Fruit fly (Drosophila melanogaster) whole organism, embryonic: Measurements from ENCODE around the gene CG15043.
A peak's percentile ranks its signal among the peaks of the same experiment; 100 is the strongest.

Experiments
- B-H1 ChIP-seq: fragments of 200-800 bp; sonication (Bioruptor generic); IDR thresholded peaks from 3 replicates; pipeline ENCODE4 v1.3.6; 2022; ENCODE audit warnings: missing biosample characterization, missing genetic modification characterization
- CG10274 ChIP-seq: fragments of 200-800 bp; sonication (Bioruptor generic); optimal IDR thresholded peaks from 3 replicates; lab custom pipeline; 2017; ENCODE audit warnings: missing biosample characterization, mild to moderate bottlenecking, missing genetic modification characterization
- CG10565 ChIP-seq: fragments of 200-800 bp; sonication (Bioruptor generic); optimal IDR thresholded peaks from 3 replicates; lab custom pipeline; 2016; ENCODE audit warnings: missing biosample characterization, mild to moderate bottlenecking, missing genetic modification characterization
- CG10959 ChIP-seq: fragments of 200-800 bp; sonication (Bioruptor generic); IDR thresholded peaks from 2 replicates; pipeline ENCODE4 v1.3.6; 2022; ENCODE audit warnings: missing biosample characterization, missing genetic modification characterization
- CG11560 ChIP-seq: fragments of 200-800 bp; sonication (Bioruptor generic); IDR thresholded peaks from 3 replicates; pipeline ENCODE4 v1.3.6; 2022; ENCODE audit warnings: missing biosample characterization, missing genetic modification characterization
- CG11695 ChIP-seq: fragments of 200-800 bp; sonication (Bioruptor generic); IDR thresholded peaks from 3 replicates; pipeline ENCODE4 v1.3.6; 2022; ENCODE audit warnings: missing biosample characterization, missing genetic modification characterization
- CG12155 ChIP-seq: fragments of 200-800 bp; sonication (Bioruptor generic); optimal IDR thresholded peaks from 3 replicates; lab custom pipeline; 2016; ENCODE audit warnings: missing biosample characterization, missing genetic modification characterization
- CG13624 ChIP-seq: fragments of 200-800 bp; sonication (Bioruptor generic); optimal IDR thresholded peaks from 2 replicates; lab custom pipeline; 2016; ENCODE audit warnings: missing biosample characterization, missing genetic modification characterization
- CG13775 ChIP-seq: fragments of 200-800 bp; sonication (Bioruptor generic); optimal IDR thresholded peaks from 3 replicates; lab custom pipeline; 2017; ENCODE audit warnings: missing biosample characterization, mild to moderate bottlenecking, missing genetic modification characterization
- CG14050 ChIP-seq: fragments of 200-800 bp; sonication (Bioruptor generic); IDR thresholded peaks from 3 replicates; pipeline ENCODE4 v1.3.6; 2022; ENCODE audit warnings: missing biosample characterization, missing genetic modification characterization
- CG14965 ChIP-seq: fragments of 200-800 bp; sonication (Bioruptor generic); optimal IDR thresholded peaks from 2 replicates; lab custom pipeline; 2016; ENCODE audit warnings: missing biosample characterization, missing genetic modification characterization, borderline replicate concordance
- CG15011 ChIP-seq: fragments of 200-800 bp; sonication (Bioruptor generic); optimal IDR thresholded peaks from 3 replicates; lab custom pipeline; 2018; ENCODE audit warnings: missing biosample characterization, mild to moderate bottlenecking, missing genetic modification characterization
- CG15514 ChIP-seq: fragments of 200-800 bp; sonication (Bioruptor generic); optimal IDR thresholded peaks from 3 replicates; lab custom pipeline; 2017; ENCODE audit warnings: missing biosample characterization, missing genetic modification characterization, mild to moderate bottlenecking, moderate library complexity, missing genetic modification reagents
- CG17568 ChIP-seq: fragments of 200-800 bp; sonication (Bioruptor generic); optimal IDR thresholded peaks from 2 replicates; lab custom pipeline; 2018; ENCODE audit warnings: missing biosample characterization, mild to moderate bottlenecking, missing genetic modification characterization, moderate library complexity
- CG17802 ChIP-seq: fragments of 200-800 bp; sonication (Bioruptor generic); optimal IDR thresholded peaks from 2 replicates; lab custom pipeline; 2018; ENCODE audit warnings: missing biosample characterization, mild to moderate bottlenecking, missing genetic modification characterization, moderate library complexity
- CG2889 ChIP-seq: fragments of 200-800 bp; sonication (Bioruptor generic); IDR thresholded peaks from 3 replicates; pipeline ENCODE4 v1.3.6; 2022; ENCODE audit warnings: missing biosample characterization, missing genetic modification characterization
- CG32767 ChIP-seq: fragments of 200-800 bp; sonication (Bioruptor generic); IDR thresholded peaks from 2 replicates; pipeline ENCODE4 v1.3.6; 2022; ENCODE audit warnings: missing biosample characterization, missing genetic modification characterization
- CG34422 ChIP-seq: fragments of 200-800 bp; sonication (Bioruptor generic); IDR thresholded peaks from 3 replicates; pipeline ENCODE4 v1.3.6; 2022; ENCODE audit warnings: missing biosample characterization, missing genetic modification characterization
- CG4282 ChIP-seq: fragments of 200-800 bp; sonication (Bioruptor generic); optimal IDR thresholded peaks from 2 replicates; lab custom pipeline; 2016; ENCODE audit warnings: missing biosample characterization, missing genetic modification characterization
- CG4360 ChIP-seq: fragments of 200-800 bp; sonication (Bioruptor generic); IDR thresholded peaks from 2 replicates; pipeline ENCODE4 v1.3.6; 2022; ENCODE audit warnings: missing biosample characterization, missing genetic modification characterization
- CG6272 ChIP-seq: fragments of 200-800 bp; sonication (Bioruptor generic); IDR thresholded peaks from 2 replicates; pipeline ENCODE4 v1.3.6; 2022; ENCODE audit warnings: missing biosample characterization, missing genetic modification characterization
- CG7372 ChIP-seq: fragments of 200-800 bp; sonication (Bioruptor generic); IDR thresholded peaks from 2 replicates; pipeline ENCODE4 v1.3.6; 2022; ENCODE audit warnings: missing biosample characterization, missing genetic modification characterization
- CTCF ChIP-seq: fragments of 200-800 bp; sonication (Bioruptor generic); optimal IDR thresholded peaks from 2 replicates; lab custom pipeline; 2017; ENCODE audit warnings: missing biosample characterization, mild to moderate bottlenecking, missing genetic modification characterization, moderate library complexity
- Camta ChIP-seq: fragments of 200-800 bp; sonication (Bioruptor generic); optimal IDR thresholded peaks from 2 replicates; lab custom pipeline; 2016; ENCODE audit warnings: missing biosample characterization, missing genetic modification characterization
- E2f1 ChIP-seq: fragments of 200-800 bp; sonication (Bioruptor generic); IDR thresholded peaks from 2 replicates; pipeline ENCODE4 v1.3.6; 2022; ENCODE audit warnings: missing biosample characterization, missing genetic modification characterization
- Fer2 ChIP-seq: fragments of 200-800 bp; sonication (Bioruptor generic); optimal IDR thresholded peaks from 2 replicates; lab custom pipeline; 2018; ENCODE audit warnings: missing biosample characterization, mild to moderate bottlenecking, missing genetic modification characterization, moderate library complexity
- Fer3 ChIP-seq: fragments of 200-800 bp; sonication (Bioruptor generic); optimal IDR thresholded peaks from 2 replicates; lab custom pipeline; 2018; ENCODE audit warnings: missing biosample characterization, mild to moderate bottlenecking, missing genetic modification characterization, moderate library complexity
- HLH4C ChIP-seq: fragments of 200-800 bp; sonication (Bioruptor generic); IDR thresholded peaks from 3 replicates; pipeline ENCODE4 v1.3.6; 2022; ENCODE audit warnings: missing biosample characterization, missing genetic modification characterization; ENCODE audit not compliant: partially characterized antibody
- Hand ChIP-seq: fragments of 200-800 bp; sonication (Bioruptor generic); optimal IDR thresholded peaks from 2 replicates; lab custom pipeline; 2017; ENCODE audit warnings: mild to moderate bottlenecking, missing biosample characterization, missing genetic modification reagents, missing genetic modification characterization
- Lpt ChIP-seq: fragments of >200 bp; optimal IDR thresholded peaks from 2 replicates; lab custom pipeline; 2018; ENCODE audit warnings: missing biosample characterization, missing genetic modification characterization
- NFAT ChIP-seq: fragments of 200-800 bp; sonication (Bioruptor generic); IDR thresholded peaks from 2 replicates; pipeline ENCODE4 v1.3.6; 2022; ENCODE audit warnings: missing biosample characterization, missing genetic modification characterization
- Stat92E ChIP-seq, 3 experiments: fragments of >200 bp in 2 of 3; fragments of 200-800 bp in 1 of 3; sonication (Bioruptor generic) in 1 of 3; optimal IDR thresholded peaks; 2 replicates each; lab custom pipeline; 2017 to 2019; ENCODE audit warnings: missing biosample characterization in 3 of 3, missing genetic modification characterization in 3 of 3, mild to moderate bottlenecking in 1 of 3, moderate library complexity in 1 of 3
- Xrp1 ChIP-seq: fragments of 200-800 bp; sonication (Bioruptor generic); IDR thresholded peaks from 2 replicates; pipeline ENCODE4 v1.3.6; 2022; ENCODE audit warnings: missing biosample characterization, missing genetic modification characterization
- cas ChIP-seq: fragments of 200-800 bp; sonication (Bioruptor generic); IDR thresholded peaks from 2 replicates; pipeline ENCODE4 v1.3.6; 2022; ENCODE audit warnings: missing biosample characterization, missing genetic modification characterization
- corto ChIP-seq: fragments of 200-800 bp; sonication (Bioruptor generic); optimal IDR thresholded peaks from 2 replicates; lab custom pipeline; 2016; ENCODE audit warnings: missing biosample characterization, mild to moderate bottlenecking, missing genetic modification characterization, moderate library complexity
- dmrt99B ChIP-seq: fragments of 200-800 bp; sonication (Bioruptor generic); optimal IDR thresholded peaks from 2 replicates; lab custom pipeline; 2018; ENCODE audit warnings: missing biosample characterization, mild to moderate bottlenecking, missing genetic modification characterization, moderate library complexity
- fru ChIP-seq: fragments of >200 bp; optimal IDR thresholded peaks from 2 replicates; lab custom pipeline; 2017
- ftz-f1 ChIP-seq: fragments of 200-800 bp; sonication (Bioruptor generic); optimal IDR thresholded peaks from 2 replicates; lab custom pipeline; 2016; ENCODE audit warnings: missing biosample characterization, missing genetic modification characterization
- insv ChIP-seq, 2 experiments: fragments of 200-800 bp; sonication (Bioruptor generic); optimal IDR thresholded peaks; 3 replicates each; lab custom pipeline; 2016 to 2018; ENCODE audit warnings: missing biosample characterization in 2 of 2, missing genetic modification characterization in 2 of 2
- jigr1 ChIP-seq: fragments of 200-800 bp; sonication (Bioruptor generic); IDR thresholded peaks from 3 replicates; pipeline ENCODE4 v1.3.6; 2022; ENCODE audit warnings: missing biosample characterization, missing genetic modification characterization
- lola ChIP-seq, 3 experiments: fragments of >200 bp in 2 of 3; fragments of 200-800 bp in 1 of 3; sonication (Bioruptor generic) in 1 of 3; optimal IDR thresholded peaks; 2 replicates each; lab custom pipeline; 2017 to 2019; ENCODE audit warnings: missing biosample characterization in 3 of 3, missing genetic modification characterization in 3 of 3, mild to moderate bottlenecking in 1 of 3, moderate library complexity in 1 of 3
- nerfin-1 ChIP-seq: fragments of 200-800 bp; sonication (Bioruptor generic); optimal IDR thresholded peaks from 3 replicates; lab custom pipeline; 2019; ENCODE audit warnings: missing biosample characterization, mild to moderate bottlenecking, missing genetic modification characterization, moderate library complexity
- onecut ChIP-seq: fragments of 200-800 bp; sonication (Bioruptor generic); IDR thresholded peaks from 2 replicates; pipeline ENCODE4 v1.3.6; 2022; ENCODE audit warnings: missing biosample characterization, missing genetic modification characterization
- row ChIP-seq: fragments of 200-800 bp; sonication (Bioruptor generic); IDR thresholded peaks from 3 replicates; pipeline ENCODE4 v1.3.6; 2022; ENCODE audit warnings: missing biosample characterization, missing genetic modification characterization
- salm ChIP-seq: fragments of 200-800 bp; sonication (Bioruptor generic); optimal IDR thresholded peaks from 2 replicates; lab custom pipeline; 2018; ENCODE audit warnings: missing biosample characterization, mild to moderate bottlenecking, missing genetic modification characterization
- sens ChIP-seq: fragments of 200-800 bp; sonication (Bioruptor generic); peaks from one replicate; lab custom pipeline; 2016; ENCODE audit warnings: missing biosample characterization, missing genetic modification characterization
- seq ChIP-seq: fragments of 200-800 bp; sonication (Bioruptor generic); IDR thresholded peaks from 2 replicates; pipeline ENCODE4 v1.3.6; 2022; ENCODE audit warnings: missing biosample characterization, missing genetic modification characterization
- tap ChIP-seq: fragments of 200-800 bp; optimal IDR thresholded peaks from 3 replicates; lab custom pipeline; 2019; ENCODE audit warnings: missing biosample characterization, mild to moderate bottlenecking, missing genetic modification characterization, moderate library complexity
- tin ChIP-seq: fragments of 200-800 bp; sonication (Bioruptor generic); optimal IDR thresholded peaks from 3 replicates; lab custom pipeline; 2016; ENCODE audit warnings: missing biosample characterization, missing genetic modification characterization
- zen ChIP-seq: fragments of 200-800 bp; sonication (Bioruptor generic); optimal IDR thresholded peaks from 3 replicates; lab custom pipeline; 2018; ENCODE audit warnings: missing biosample characterization, mild to moderate bottlenecking, missing genetic modification characterization, moderate library complexity
- zf30C ChIP-seq: fragments of 200-800 bp; sonication (Bioruptor generic); optimal IDR thresholded peaks from 3 replicates; lab custom pipeline; 2018; ENCODE audit warnings: missing biosample characterization, mild to moderate bottlenecking, missing genetic modification characterization

CG15043 gene

dm6 chrX:18534393-18534792 lies 40.4 kb upstream of the CG15043 start (continued):
- TF ChIP-seq sens (GFP tag; lab: Kevin White, UChicago), result no peak

- TF ChIP-seq CG2889 (GFP tag; lab: Robert Waterston, UW) (no peak), nerfin-1 (tag; lab: Kevin White, UChicago) (no peak), Hand (GFP tag; lab: Kevin White, UChicago) (no peak), CG13775 (GFP tag; lab: Kevin White, UChicago) (no peak), zf30C (GFP tag; lab: Kevin White, UChicago) (no peak), CG32767 (GFP tag; lab: Robert Waterston, UW) (no peak), CG11695 (GFP tag; lab: Robert Waterston, UW) (no peak), insv (GFP tag; optimal IDR thresholded peaks at IDR 0.05; lab: Kevin White, UChicago) (no peak), jigr1 (no peak), dmrt99B (tag; lab: Kevin White, UChicago) (peak; percentile 56), CG14965 (GFP tag; lab: Kevin White, UChicago) (no peak), CG6272 (no peak), CG17568 (GFP tag; lab: Kevin White, UChicago) (no peak), CG14050 (no peak), tap (tag; lab: Kevin White, UChicago) (no peak), CG15011 (GFP tag; lab: Kevin White, UChicago) (no peak), lola (GFP tag; optimal IDR thresholded peaks at IDR 0.05; lab: Kevin White, UChicago) (peak in 1 of 3 experiments; percentile 57), B-H1 (GFP tag; lab: Robert Waterston, UW) (no peak), seq (GFP tag; lab: Robert Waterston, UW) (no peak), CG12155 (no peak), CG17802 (tag; lab: Kevin White, UChicago) (no peak), tin (GFP tag; lab: Kevin White, UChicago) (no peak), ftz-f1 (GFP tag; lab: Kevin White, UChicago) (no peak), CG10274 (no peak), CG10959 (GFP tag; lab: Robert Waterston, UW) (no peak), CG4282 (GFP tag; lab: Kevin White, UChicago) (no peak), CG7372 (no peak), Stat92E (GFP tag; optimal IDR thresholded peaks at IDR 0.05; lab: Kevin White, UChicago) (no peak), HLH4C (no peak), row (GFP tag; lab: Robert Waterston, UW) (peak; percentile 53), onecut (no peak; the same call in 1 of the 2 replicates), fru (no peak), cas (GFP tag; lab: Robert Waterston, UW) (no peak), CG4360 (GFP tag; lab: Robert Waterston, UW) (no peak), CG15514 (GFP tag; lab: Kevin White, UChicago) (no peak), Camta (GFP tag; lab: Kevin White, UChicago) (no peak), zen (no peak), Lpt (GFP tag; lab: Kevin White, UChicago) (no peak), salm (tag; lab: Kevin White, UChicago) (no peak), Fer3 (tag; lab: Kevin White, UChicago) (no peak), CG11560 (tag; lab: Robert Waterston, UW) (no peak), Xrp1 (GFP tag; lab: Robert Waterston, UW) (peak; percentile 41; the same call in 1 of the 2 replicates), CG10565 (GFP tag; lab: Kevin White, UChicago) (no peak), corto (GFP tag; lab: Kevin White, UChicago) (peak; percentile 7), Fer2 (tag; lab: Kevin White, UChicago) (no peak), CG34422 (GFP tag; lab: Robert Waterston, UW) (no peak), E2f1 (no peak), CTCF (no peak), NFAT (GFP tag; lab: Robert Waterston, UW) (no peak), CG13624 (GFP tag; lab: Kevin White, UChicago) (no peak)
These were observed 39.3 kb upstream of the CG15043 start for dm6 chrX:18533308-18533707.
